Worm (Caenorhabditis elegans): Measurements from ENCODE around the gene ssu-1.

DNA sequence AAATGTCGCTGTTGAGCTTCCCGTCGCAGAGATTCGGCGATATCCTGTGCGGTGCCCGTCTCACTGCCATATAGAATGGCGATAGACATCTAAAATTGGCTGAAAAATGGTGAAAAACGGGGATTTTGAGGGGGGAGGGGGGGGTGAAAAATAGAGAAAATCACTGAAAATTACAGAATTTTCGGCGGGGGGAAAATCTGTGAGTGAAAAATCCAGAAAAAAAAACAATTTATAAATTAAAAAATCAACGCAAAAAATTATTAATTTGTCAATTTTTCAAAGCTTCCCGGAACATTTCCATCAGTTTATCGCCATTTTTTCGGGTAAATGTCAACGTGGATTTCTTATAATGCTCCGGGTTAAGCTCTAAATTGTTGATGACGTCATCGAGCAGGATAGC lies 45.4 kb downstream of the ssu-1 start, which contains the start of gene fre-1:
- no peak for TF ChIP-seq dpl-1 (GFP tag; optimal IDR thresholded peaks at IDR 0.05)
- no peak for TF ChIP-seq zip-2 (tag; optimal IDR thresholded peaks at IDR 0.05)
- no peak for TF ChIP-seq mxl-2 (GFP tag; conservative IDR thresholded peaks at IDR 0.05)
- TF ChIP-seq nhr-11 (tag; optimal IDR thresholded peaks at IDR 0.05), result no peak
- no peak for TF ChIP-seq hlh-30 (tag; optimal IDR thresholded peaks at IDR 0.05; ENCODE audit: insufficient read depth)
- no peak for TF ChIP-seq spr-1 (tag; optimal IDR thresholded peaks at IDR 0.05)

Measured in whole organism, L4 larva.